Fruit fly (Drosophila melanogaster): ENCODE data around the gene Prosbeta6.
A peak's percentile ranks its signal among the peaks of the same experiment; 100 is the strongest.

Prosbeta6 gene

dm6 chr3L:16612972-16613371 is 2.8 kb upstream of the Prosbeta6 start:
- peak; percentile 34 for TF ChIP-seq Sox14 (GFP tag; optimal IDR thresholded peaks at IDR 0.05)
- TF ChIP-seq fkh (GFP tag; optimal IDR thresholded peaks at IDR 0.05), result no peak
- no peak for TF ChIP-seq Ets96B (tag; optimal IDR thresholded peaks at IDR 0.05)
- peak; percentile 21 for TF ChIP-seq Sox102F (GFP tag; optimal IDR thresholded peaks at IDR 0.05)
- TF ChIP-seq Lpt (GFP tag; optimal IDR thresholded peaks at IDR 0.05), result no peak
- TF ChIP-seq fd59A (GFP tag; optimal IDR thresholded peaks at IDR 0.05), result no peak
- TF ChIP-seq CG1621 (tag; optimal IDR thresholded peaks at IDR 0.05), result no peak
- no peak for TF ChIP-seq CG11902 (GFP tag; optimal IDR thresholded peaks at IDR 0.05)
- TF ChIP-seq pdm3 (GFP tag; optimal IDR thresholded peaks at IDR 0.05), result no peak
- no peak for TF ChIP-seq OdsH (GFP tag; optimal IDR thresholded peaks at IDR 0.05)
- no peak for TF ChIP-seq CG8319 (GFP tag; optimal IDR thresholded peaks at IDR 0.05)
- TF ChIP-seq dsx (GFP tag; optimal IDR thresholded peaks at IDR 0.05; ENCODE audit: poor library complexity, severe bottlenecking), result no peak
- TF ChIP-seq net (GFP tag; optimal IDR thresholded peaks at IDR 0.05), result no peak
- TF ChIP-seq Met (GFP tag; optimal IDR thresholded peaks at IDR 0.05), result peak; percentile 1
- TF ChIP-seq salr (GFP tag; optimal IDR thresholded peaks at IDR 0.05), result no peak
- peak; percentile 14 for TF ChIP-seq CG31627 (GFP tag; optimal IDR thresholded peaks at IDR 0.05)
- peak; percentile 23 for TF ChIP-seq Hr4 (GFP tag; optimal IDR thresholded peaks at IDR 0.05)
- TF ChIP-seq CG8119 (GFP tag; IDR thresholded peaks at IDR 0.05), result no peak
- no peak for TF ChIP-seq Hr39 (GFP tag; optimal IDR thresholded peaks at IDR 0.05)
- peak; percentile 3 for TF ChIP-seq Eip93F (GFP tag; optimal IDR thresholded peaks at IDR 0.05)
- TF ChIP-seq CG3919 (GFP tag; optimal IDR thresholded peaks at IDR 0.05), result no peak
- no peak for TF ChIP-seq CG10631 (GFP tag; optimal IDR thresholded peaks at IDR 0.05)
- TF ChIP-seq esn (GFP tag; optimal IDR thresholded peaks at IDR 0.05), result peak; percentile 26
- peak; percentile 14; the same call in 1 of the 2 replicates for TF ChIP-seq CG15336 (GFP tag; IDR thresholded peaks at IDR 0.05)
- TF ChIP-seq CG6276 (GFP tag; optimal IDR thresholded peaks at IDR 0.05), result no peak
- TF ChIP-seq Smox (GFP tag; optimal IDR thresholded peaks at IDR 0.05), result no peak
- TF ChIP-seq acj6 (GFP tag; optimal IDR thresholded peaks at IDR 0.05), result peak; percentile 2
- TF ChIP-seq svp (GFP tag), result peak; percentile 79
- no peak for TF ChIP-seq CG34406 (GFP tag; optimal IDR thresholded peaks at IDR 0.05)
- TF ChIP-seq Eip78C (GFP tag), result peak; percentile 53
- no peak for TF ChIP-seq vri (GFP tag; optimal IDR thresholded peaks at IDR 0.05)

- TF ChIP-seq Sox14 (GFP tag; optimal IDR thresholded peaks at IDR 0.05) (peak; percentile 85), svp (GFP tag) (peak; percentile 93), Hr38 (GFP tag; optimal IDR thresholded peaks at IDR 0.05) (no peak), eg (GFP tag; IDR thresholded peaks at IDR 0.05) (peak; percentile 84), CG3032 (tag; optimal IDR thresholded peaks at IDR 0.05) (peak; percentile 80), Hr39 (GFP tag; optimal IDR thresholded peaks at IDR 0.05) (peak; percentile 87), CG34406 (GFP tag; optimal IDR thresholded peaks at IDR 0.05) (peak; percentile 80), acj6 (GFP tag; optimal IDR thresholded peaks at IDR 0.05) (peak; percentile 80), CG9139 (GFP tag; optimal IDR thresholded peaks at IDR 0.05) (peak; percentile 16), CG11902 (GFP tag; optimal IDR thresholded peaks at IDR 0.05) (peak; percentile 49), Hr4 (GFP tag; optimal IDR thresholded peaks at IDR 0.05) (peak; percentile 81), CG11762 (GFP tag; optimal IDR thresholded peaks at IDR 0.05; ENCODE audit: insufficient read depth) (peak; percentile 66), CG8632 (GFP tag; optimal IDR thresholded peaks at IDR 0.05) (peak; percentile 67), Gug (GFP tag; IDR thresholded peaks at IDR 0.05) (peak; percentile 74), salr (GFP tag; optimal IDR thresholded peaks at IDR 0.05) (peak; percentile 19 to 63), CG8319 (GFP tag; optimal IDR thresholded peaks at IDR 0.05) (peak; percentile 53), OdsH (GFP tag; optimal IDR thresholded peaks at IDR 0.05) (peak; percentile 84), topi (GFP tag; optimal IDR thresholded peaks at IDR 0.05) (peak; percentile 74), dac (GFP tag; optimal IDR thresholded peaks at IDR 0.05) (peak; percentile 55), spab (GFP tag; optimal IDR thresholded peaks at IDR 0.05) (peak; percentile 46), Eip78C (GFP tag) (peak; percentile 88), CG6163 (GFP tag; IDR thresholded peaks at IDR 0.05) (peak; percentile 73), pdm3 (GFP tag; optimal IDR thresholded peaks at IDR 0.05) (peak; percentile 86), CG10669 (GFP tag; optimal IDR thresholded peaks at IDR 0.05) (peak; percentile 69), CG15336 (GFP tag; IDR thresholded peaks at IDR 0.05) (peak; percentile 65), vri (GFP tag; optimal IDR thresholded peaks at IDR 0.05) (peak; percentile 87), achi (GFP tag; optimal IDR thresholded peaks at IDR 0.05) (peak; percentile 76), CG11294 (GFP tag; IDR thresholded peaks at IDR 0.05) (peak; percentile 61; the same call in 1 of the 2 replicates), CG6808 (GFP tag; optimal IDR thresholded peaks at IDR 0.05) (peak; percentile 56), fd59A (GFP tag; optimal IDR thresholded peaks at IDR 0.05) (peak; percentile 42), cyc (GFP tag; optimal IDR thresholded peaks at IDR 0.05) (peak; percentile 81), CG7368 (GFP tag; optimal IDR thresholded peaks at IDR 0.05) (peak; percentile 53), dsx (GFP tag; optimal IDR thresholded peaks at IDR 0.05; ENCODE audit: poor library complexity, severe bottlenecking) (peak; percentile 56), ss (GFP tag; optimal IDR thresholded peaks at IDR 0.05) (peak; percentile 54 to 74)
These were observed 1.9 kb upstream of the Prosbeta6 start, which contains the start of gene CG4101 for dm6 chr3L:16612152-16612551. Gene CG4101 (plus strand): TSS chr3L:16612486.

All from whole organism, prepupa.